Fruit fly (Drosophila melanogaster) whole organism, embryonic: ENCODE results near the gene IFT54.

Experiments
- Blimp-1 ChIP-seq: fragments of 200-800 bp; sonication (Bioruptor generic); optimal IDR thresholded peaks from 3 replicates; lab custom pipeline; 2018; ENCODE audit warnings: missing biosample characterization, missing genetic modification characterization, mild to moderate bottlenecking, moderate library complexity, missing genetic modification reagents
- CG10321 ChIP-seq: fragments of 200-800 bp; sonication (Bioruptor generic); IDR thresholded peaks from 2 replicates; pipeline ENCODE4 v1.3.6; 2022; ENCODE audit warnings: missing biosample characterization, missing genetic modification characterization
- CG10431 ChIP-seq: fragments of 200-800 bp; sonication (Bioruptor generic); optimal IDR thresholded peaks from 3 replicates; lab custom pipeline; 2018; ENCODE audit warnings: missing biosample characterization, mild to moderate bottlenecking, missing genetic modification characterization
- CG10959 ChIP-seq: fragments of 200-800 bp; sonication (Bioruptor generic); IDR thresholded peaks from 2 replicates; pipeline ENCODE4 v1.3.6; 2022; ENCODE audit warnings: missing biosample characterization, missing genetic modification characterization
- CG11695 ChIP-seq: fragments of 200-800 bp; sonication (Bioruptor generic); IDR thresholded peaks from 3 replicates; pipeline ENCODE4 v1.3.6; 2022; ENCODE audit warnings: missing biosample characterization, missing genetic modification characterization
- CG12236 ChIP-seq: fragments of 200-800 bp; sonication (Bioruptor generic); optimal IDR thresholded peaks from 2 replicates; lab custom pipeline; 2016; ENCODE audit warnings: missing biosample characterization, missing genetic modification characterization
- CG13123 ChIP-seq: fragments of 200-800 bp; sonication (Bioruptor generic); optimal IDR thresholded peaks from 2 replicates; lab custom pipeline; 2016; ENCODE audit warnings: missing biosample characterization, missing genetic modification characterization
- CG13775 ChIP-seq: fragments of 200-800 bp; sonication (Bioruptor generic); optimal IDR thresholded peaks from 3 replicates; lab custom pipeline; 2017; ENCODE audit warnings: missing biosample characterization, mild to moderate bottlenecking, missing genetic modification characterization
- CG14441 ChIP-seq: fragments of 200-800 bp; sonication (Bioruptor generic); IDR thresholded peaks from 2 replicates; pipeline ENCODE4 v1.3.6; 2022; ENCODE audit warnings: missing biosample characterization, missing genetic modification characterization
- CG16863 ChIP-seq: fragments of 200-800 bp; sonication (Bioruptor generic); optimal IDR thresholded peaks from 3 replicates; lab custom pipeline; 2016; ENCODE audit warnings: missing biosample characterization, missing genetic modification characterization
- CG2120 ChIP-seq: fragments of 200-800 bp; sonication (Bioruptor generic); optimal IDR thresholded peaks from 3 replicates; lab custom pipeline; 2016; ENCODE audit warnings: missing biosample characterization, missing genetic modification characterization
- CG3065 ChIP-seq: fragments of 200-800 bp; sonication (Bioruptor generic); optimal IDR thresholded peaks from 2 replicates; lab custom pipeline; 2016; ENCODE audit warnings: missing biosample characterization, missing genetic modification characterization
- CG3163 ChIP-seq: fragments of 200-800 bp; sonication (Bioruptor generic); optimal IDR thresholded peaks from 3 replicates; lab custom pipeline; 2016; ENCODE audit warnings: missing biosample characterization, missing genetic modification characterization
- CG3995 ChIP-seq: fragments of 200-800 bp; sonication (Bioruptor generic); optimal IDR thresholded peaks from 3 replicates; lab custom pipeline; 2016; ENCODE audit warnings: missing biosample characterization, missing genetic modification characterization
- CG4404 ChIP-seq: fragments of 200-800 bp; sonication (Bioruptor generic); IDR thresholded peaks from 2 replicates; pipeline ENCODE4 v1.3.6; 2022; ENCODE audit warnings: missing biosample characterization, missing genetic modification characterization
- CG5245 ChIP-seq: fragments of 200-800 bp; sonication (Bioruptor generic); optimal IDR thresholded peaks from 3 replicates; lab custom pipeline; 2016; ENCODE audit warnings: missing biosample characterization, missing genetic modification characterization
- CG6254 ChIP-seq: fragments of 200-800 bp; sonication (Bioruptor generic); optimal IDR thresholded peaks from 3 replicates; lab custom pipeline; 2017; ENCODE audit warnings: mild to moderate bottlenecking, missing biosample characterization, missing genetic modification reagents, missing genetic modification characterization
- CG7786 ChIP-seq: fragments of 200-800 bp; sonication (Bioruptor generic); optimal IDR thresholded peaks from 2 replicates; lab custom pipeline; 2016; ENCODE audit warnings: missing biosample characterization, missing genetic modification characterization
- CG7987 ChIP-seq: fragments of 200-800 bp; sonication (Bioruptor generic); optimal IDR thresholded peaks from 2 replicates; lab custom pipeline; 2018; ENCODE audit warnings: missing biosample characterization, mild to moderate bottlenecking, missing genetic modification characterization, moderate library complexity
- CG8290 ChIP-seq, 3 experiments: fragments of 200-800 bp; sonication (Bioruptor generic); optimal IDR thresholded peaks; 2 replicates each; lab custom pipeline; 2016 to 2019; ENCODE audit warnings: missing biosample characterization in 3 of 3, missing genetic modification characterization in 3 of 3, mild to moderate bottlenecking in 2 of 3, moderate library complexity in 1 of 3
- CG8924 ChIP-seq: fragments of 200-800 bp; optimal IDR thresholded peaks from 3 replicates; lab custom pipeline; 2019; ENCODE audit warnings: missing biosample characterization, mild to moderate bottlenecking, missing genetic modification characterization, moderate library complexity
- CTCF ChIP-seq: fragments of 200-800 bp; sonication (Bioruptor generic); optimal IDR thresholded peaks from 2 replicates; lab custom pipeline; 2017; ENCODE audit warnings: missing biosample characterization, mild to moderate bottlenecking, missing genetic modification characterization, moderate library complexity
- CrebB ChIP-seq: fragments of 200-800 bp; sonication (Bioruptor generic); optimal IDR thresholded peaks from 3 replicates; lab custom pipeline; 2018; ENCODE audit warnings: missing biosample characterization, mild to moderate bottlenecking, missing genetic modification characterization
- D ChIP-seq, 2 experiments: fragments of 200-800 bp in 1 of 2; fragments of >200 bp in 1 of 2; sonication (Bioruptor generic) in 1 of 2; optimal IDR thresholded peaks; 2 replicates in 1 of 2; 3 replicates in 1 of 2; lab custom pipeline; 2017; ENCODE audit warnings: mild to moderate bottlenecking in 1 of 2, missing biosample characterization in 1 of 2, missing genetic modification characterization in 1 of 2, missing genetic modification reagents in 1 of 2
- Deaf1 ChIP-seq: fragments of 200-800 bp; optimal IDR thresholded peaks from 3 replicates; lab custom pipeline; 2019; ENCODE audit warnings: missing biosample characterization, mild to moderate bottlenecking, missing genetic modification characterization, moderate library complexity
- E2f1 ChIP-seq: fragments of 200-800 bp; sonication (Bioruptor generic); IDR thresholded peaks from 2 replicates; pipeline ENCODE4 v1.3.6; 2022; ENCODE audit warnings: missing biosample characterization, missing genetic modification characterization
- ERR ChIP-seq: fragments of 200-800 bp; sonication (Bioruptor generic); optimal IDR thresholded peaks from 2 replicates; lab custom pipeline; 2016; ENCODE audit warnings: missing biosample characterization, missing genetic modification characterization
- Ets97D ChIP-seq: fragments of 200-800 bp; sonication (Bioruptor generic); optimal IDR thresholded peaks from 3 replicates; lab custom pipeline; 2016; ENCODE audit warnings: missing biosample characterization, missing genetic modification characterization
- Hmr ChIP-seq: fragments of 200-800 bp; sonication (Bioruptor generic); optimal IDR thresholded peaks from 3 replicates; lab custom pipeline; 2017; ENCODE audit warnings: mild to moderate bottlenecking, missing biosample characterization, missing genetic modification reagents, missing genetic modification characterization
- Jarid2 ChIP-seq: fragments of 200-800 bp; sonication (Bioruptor generic); optimal IDR thresholded peaks from 3 replicates; lab custom pipeline; 2017; ENCODE audit warnings: mild to moderate bottlenecking, missing biosample characterization, missing genetic modification reagents, missing genetic modification characterization
- Lim3 ChIP-seq: fragments of 200-800 bp; sonication (Bioruptor generic); IDR thresholded peaks from 2 replicates; pipeline ENCODE4 v1.3.6; 2022; ENCODE audit warnings: missing biosample characterization, missing genetic modification characterization
- Mad ChIP-seq: fragments of 200-800 bp; sonication (Bioruptor generic); optimal IDR thresholded peaks from 2 replicates; lab custom pipeline; 2016; ENCODE audit warnings: missing biosample characterization, missing genetic modification characterization
- NC2α ChIP-seq: fragments of 200-800 bp; sonication (Bioruptor generic); optimal IDR thresholded peaks from 2 replicates; lab custom pipeline; 2016; ENCODE audit warnings: missing biosample characterization, missing genetic modification characterization
- Ravus ChIP-seq: fragments of 200-800 bp; sonication (Bioruptor generic); IDR thresholded peaks from 2 replicates; pipeline ENCODE4 v1.3.6; 2022; ENCODE audit warnings: missing biosample characterization, missing genetic modification characterization
- Sox100B ChIP-seq: fragments of 200-800 bp; sonication (Bioruptor generic); optimal IDR thresholded peaks from 3 replicates; lab custom pipeline; 2018; ENCODE audit warnings: missing biosample characterization, mild to moderate bottlenecking, missing genetic modification characterization
- Taf1 ChIP-seq: fragments of 200-800 bp; sonication (Bioruptor generic); IDR thresholded peaks from 2 replicates; pipeline ENCODE4 v1.3.6; 2022; ENCODE audit warnings: missing biosample characterization, missing genetic modification characterization
- bigmax ChIP-seq: fragments of 200-800 bp; sonication (Bioruptor generic); optimal IDR thresholded peaks from 2 replicates; lab custom pipeline; 2018; ENCODE audit warnings: missing biosample characterization, mild to moderate bottlenecking, missing genetic modification characterization
- bowl ChIP-seq: fragments of 200-800 bp; sonication (Bioruptor generic); IDR thresholded peaks from 2 replicates; pipeline ENCODE4 v1.3.6; 2022; ENCODE audit warnings: missing biosample characterization, missing genetic modification characterization
- cg ChIP-seq: fragments of 200-800 bp; sonication (Bioruptor generic); optimal IDR thresholded peaks from 3 replicates; lab custom pipeline; 2019; ENCODE audit warnings: missing biosample characterization, mild to moderate bottlenecking, missing genetic modification characterization, moderate library complexity
- dimm ChIP-seq: fragments of 200-800 bp; sonication (Bioruptor generic); IDR thresholded peaks from 2 replicates; pipeline ENCODE4 v1.3.6; 2022; ENCODE audit warnings: missing biosample characterization, missing genetic modification characterization
- fd102C ChIP-seq: fragments of 200-800 bp; sonication (Bioruptor generic); optimal IDR thresholded peaks from 2 replicates; lab custom pipeline; 2018; ENCODE audit warnings: missing biosample characterization, mild to moderate bottlenecking, missing genetic modification characterization, moderate library complexity
- fru ChIP-seq: fragments of >200 bp; optimal IDR thresholded peaks from 2 replicates; lab custom pipeline; 2017
- fu2 ChIP-seq: fragments of 200-800 bp; sonication (Bioruptor generic); optimal IDR thresholded peaks from 2 replicates; lab custom pipeline; 2016; ENCODE audit warnings: missing biosample characterization, missing genetic modification characterization
- grau ChIP-seq: fragments of 200-800 bp; optimal IDR thresholded peaks from 3 replicates; lab custom pipeline; 2019; ENCODE audit warnings: missing biosample characterization, mild to moderate bottlenecking, missing genetic modification characterization, moderate library complexity
- her ChIP-seq: fragments of 200-800 bp; sonication (Bioruptor generic); optimal IDR thresholded peaks from 2 replicates; lab custom pipeline; 2016; ENCODE audit warnings: missing biosample characterization, missing genetic modification characterization
- hkb ChIP-seq, 2 experiments: fragments of 200-800 bp in 1 of 2; fragments of >200 bp in 1 of 2; sonication (Bioruptor generic) in 1 of 2; IDR thresholded peaks in 1 of 2; optimal IDR thresholded peaks in 1 of 2; 2 replicates each; pipeline versions ENCODE4 v1.3.6 to Lab custom; 2017 to 2022; ENCODE audit warnings: missing biosample characterization in 1 of 2, missing genetic modification characterization in 1 of 2
- jing ChIP-seq: fragments of 200-800 bp; sonication (Bioruptor generic); optimal IDR thresholded peaks from 2 replicates; lab custom pipeline; 2018; ENCODE audit warnings: missing biosample characterization, mild to moderate bottlenecking, missing genetic modification characterization
- peb ChIP-seq: fragments of 200-800 bp; sonication (Bioruptor generic); IDR thresholded peaks from 2 replicates; pipeline ENCODE4 v1.3.6; 2022; ENCODE audit warnings: missing biosample characterization, missing genetic modification characterization
- so ChIP-seq: fragments of 200-800 bp; sonication (Bioruptor generic); IDR thresholded peaks from 3 replicates; pipeline ENCODE4 v1.3.6; 2022; ENCODE audit warnings: missing biosample characterization, missing genetic modification characterization
- tna ChIP-seq: fragments of 200-800 bp; sonication (Bioruptor generic); IDR thresholded peaks from 2 replicates; pipeline ENCODE4 v1.3.6; 2022; ENCODE audit warnings: missing biosample characterization, missing genetic modification characterization; ENCODE audit not compliant: partially characterized antibody
- trem ChIP-seq: fragments of 200-800 bp; optimal IDR thresholded peaks from 3 replicates; lab custom pipeline; 2019; ENCODE audit warnings: missing biosample characterization, mild to moderate bottlenecking, missing genetic modification characterization, moderate library complexity
- vnd ChIP-seq: fragments of 200-800 bp; sonication (Bioruptor generic); IDR thresholded peaks from 3 replicates; pipeline ENCODE4 v1.3.6; 2022; ENCODE audit warnings: missing biosample characterization, missing genetic modification characterization; ENCODE audit not compliant: partially characterized antibody

IFT54 gene

dm6 chr3R:14315912-14316444, 13.8 kb downstream of the IFT54 start, which contains the start of gene Set8 (continued):
- TF ChIP-seq D (optimal IDR thresholded peaks at IDR 0.05; lab: Kevin White, UChicago) (no peak), D (GFP tag; optimal IDR thresholded peaks at IDR 0.05; lab: Kevin White, UChicago) (no peak), CG10431 (GFP tag; lab: Kevin White, UChicago) (peak; percentile 99), CG4404 (GFP tag; lab: Robert Waterston, UW) (no peak), fu2 (GFP tag; lab: Kevin White, UChicago) (no peak), bigmax (no peak), vnd (GFP tag; lab: Robert Waterston, UW) (no peak), CG11695 (GFP tag; lab: Robert Waterston, UW) (no peak), CG8924 (tag; lab: Kevin White, UChicago) (peak; percentile 66), CG6254 (GFP tag; lab: Kevin White, UChicago) (no peak), Deaf1 (tag; lab: Kevin White, UChicago) (no peak), CG3065 (GFP tag; lab: Kevin White, UChicago) (no peak), CG16863 (no peak), so (no peak), CG14441 (GFP tag; lab: Robert Waterston, UW) (no peak), jing (GFP tag; lab: Kevin White, UChicago) (no peak), peb (GFP tag; lab: Robert Waterston, UW) (no peak), fd102C (GFP tag; lab: Kevin White, UChicago) (no peak), CG8290 (GFP tag; optimal IDR thresholded peaks at IDR 0.05; lab: Kevin White, UChicago) (peak; percentile 19), CG8290 (tag; optimal IDR thresholded peaks at IDR 0.05; lab: Kevin White, UChicago) (no peak), Mad (GFP tag; lab: Kevin White, UChicago) (no peak), CTCF (no peak), grau (tag; lab: Kevin White, UChicago) (no peak), cg (GFP tag; lab: Kevin White, UChicago) (no peak), bowl (GFP tag; lab: Robert Waterston, UW) (no peak), CG10321 (GFP tag; lab: Robert Waterston, UW) (no peak), Taf1 (GFP tag; lab: Robert Waterston, UW) (no peak), NC2α (GFP tag; lab: Kevin White, UChicago) (no peak), trem (peak; percentile 82), Ravus (GFP tag; lab: Robert Waterston, UW) (no peak), Blimp-1 (GFP tag; lab: Kevin White, UChicago) (no peak), CG13123 (GFP tag; lab: Kevin White, UChicago) (no peak), her (GFP tag; lab: Kevin White, UChicago) (no peak), dimm (GFP tag; lab: Robert Waterston, UW) (no peak), Ets97D (peak; percentile 68), Jarid2 (GFP tag; lab: Kevin White, UChicago) (no peak), CG7987 (GFP tag; lab: Kevin White, UChicago) (no peak), CG7786 (GFP tag; lab: Kevin White, UChicago) (no peak), CG5245 (GFP tag; lab: Kevin White, UChicago) (no peak), ERR (GFP tag; lab: Kevin White, UChicago) (no peak), CG2120 (GFP tag; lab: Kevin White, UChicago) (peak; percentile 25), CrebB (tag; lab: Kevin White, UChicago) (no peak), E2f1 (GFP tag; lab: Robert Waterston, UW) (no peak), CG3163 (GFP tag; lab: Kevin White, UChicago) (no peak), CG13775 (GFP tag; lab: Kevin White, UChicago) (no peak), Lim3 (no peak), fru (lab: Kevin White, UChicago) (no peak), tna (no peak), CG12236 (no peak), hkb (optimal IDR thresholded peaks at IDR 0.05; lab: Kevin White, UChicago) (no peak), hkb (GFP tag; IDR thresholded peaks at IDR 0.05; lab: Robert Waterston, UW) (no peak), Sox100B (GFP tag; lab: Kevin White, UChicago) (no peak), CG10959 (no peak), Hmr (GFP tag; lab: Kevin White, UChicago) (no peak), CG3995 (no peak)
